Worm (Caenorhabditis elegans): ENCODE measurements around the gene lin-32.

lin-32 gene

DNA sequence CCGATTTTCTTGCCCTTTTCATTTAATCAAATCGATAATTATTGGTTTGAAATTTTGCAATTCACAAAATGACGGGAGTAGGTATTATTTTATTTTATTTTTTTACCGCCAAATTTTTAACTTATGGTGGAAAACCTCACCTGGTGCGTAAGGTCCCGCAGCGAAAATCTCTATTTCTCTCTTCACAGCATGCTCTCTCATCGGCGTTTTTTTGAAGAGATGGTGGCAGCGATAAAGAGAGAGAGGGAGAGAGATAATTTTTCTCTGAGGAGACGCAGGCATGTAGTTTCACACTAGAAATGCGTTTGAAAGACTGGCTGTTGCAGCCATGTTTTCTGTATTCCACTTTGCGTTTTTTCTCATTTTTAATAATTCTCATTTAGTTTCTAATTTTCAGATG lies 4.0 kb upstream of the lin-32 start, which contains the start of gene T14F9.2 (continued):
- peak; percentile 79 for TF ChIP-seq nhr-85 (tag)
- peak; percentile 7 for TF ChIP-seq unc-130 (tag; optimal IDR thresholded peaks at IDR 0.05)
- TF ChIP-seq ceh-63 (GFP tag; optimal IDR thresholded peaks at IDR 0.05) = no peak
- no peak for TF ChIP-seq ceh-88 (GFP tag; IDR thresholded peaks at IDR 0.05)
- no peak for TF ChIP-seq ceh-8 (GFP tag; optimal IDR thresholded peaks at IDR 0.05)
- TF ChIP-seq blmp-1 (tag; optimal IDR thresholded peaks at IDR 0.05) = peak; percentile 39
- no peak for TF ChIP-seq dsc-1 (tag; optimal IDR thresholded peaks at IDR 0.05)
- no peak for TF ChIP-seq hpl-2 (GFP tag; optimal IDR thresholded peaks at IDR 0.05)
- TF ChIP-seq nhr-77 (tag; optimal IDR thresholded peaks at IDR 0.05) = no peak
- TF ChIP-seq lin-15B (tag; optimal IDR thresholded peaks at IDR 0.05) = no peak
- no peak for TF ChIP-seq aly-2 (tag; optimal IDR thresholded peaks at IDR 0.05)
- TF ChIP-seq xbp-1 (tag; optimal IDR thresholded peaks at IDR 0.05) = peak; percentile 33
- TF ChIP-seq F16B12.6 (tag; optimal IDR thresholded peaks at IDR 0.05) = no peak
- TF ChIP-seq mdl-1 (tag; optimal IDR thresholded peaks at IDR 0.05) = peak in 1 of 2 experiments; percentile 28
- peak; percentile 60 for TF ChIP-seq nhr-20 (tag; optimal IDR thresholded peaks at IDR 0.05)
- TF ChIP-seq lin-13 (GFP tag; optimal IDR thresholded peaks at IDR 0.05) = no peak
- peak; percentile 41 to 56 (median 52) for TF ChIP-seq dpl-1 (GFP tag; optimal IDR thresholded peaks at IDR 0.05)
- peak; percentile 63 for TF ChIP-seq rnt-1 (tag; optimal IDR thresholded peaks at IDR 0.05)
- TF ChIP-seq egl-13 (tag; optimal IDR thresholded peaks at IDR 0.05) = no peak
- peak; percentile 37 for TF ChIP-seq irx-1 (tag; optimal IDR thresholded peaks at IDR 0.05)
- TF ChIP-seq pax-3 (tag; optimal IDR thresholded peaks at IDR 0.05) = no peak
- peak; percentile 76 for TF ChIP-seq mep-1 (tag; optimal IDR thresholded peaks at IDR 0.05)
- no peak for TF ChIP-seq alr-1 (tag; optimal IDR thresholded peaks at IDR 0.05; ENCODE audit: borderline replicate concordance)
- TF ChIP-seq grh-1 (GFP tag; IDR thresholded peaks at IDR 0.05) = no peak
- no peak for TF ChIP-seq hlh-17 (GFP tag; optimal IDR thresholded peaks at IDR 0.05; ENCODE audit: borderline replicate concordance)
- TF ChIP-seq unc-98 (GFP tag; IDR thresholded peaks at IDR 0.05) = no peak
- TF ChIP-seq fkh-4 (tag; optimal IDR thresholded peaks at IDR 0.05; ENCODE audit: borderline replicate concordance) = no peak
- TF ChIP-seq elt-3 (tag; optimal IDR thresholded peaks at IDR 0.05) = no peak
- no peak for TF ChIP-seq egl-27 (tag; optimal IDR thresholded peaks at IDR 0.05)
- TF ChIP-seq nhr-90 (tag; optimal IDR thresholded peaks at IDR 0.05; ENCODE audit: poor library complexity) = peak; percentile 37
- TF ChIP-seq snpc-4 (tag; optimal IDR thresholded peaks at IDR 0.05) = no peak
- TF ChIP-seq unc-30 (tag; optimal IDR thresholded peaks at IDR 0.05) = no peak
- TF ChIP-seq C34B4.2 (tag; optimal IDR thresholded peaks at IDR 0.05) = no peak
- peak in 1 of 2 experiments; percentile 71 for TF ChIP-seq lin-35 (GFP tag; optimal IDR thresholded peaks at IDR 0.05)
- peak; percentile 20 for TF ChIP-seq elt-2 (tag; optimal IDR thresholded peaks at IDR 0.05)
- peak; percentile 8 for TF ChIP-seq ceh-90 (tag; optimal IDR thresholded peaks at IDR 0.05)
- peak; percentile 74 for TF ChIP-seq snu-23 (GFP tag; optimal IDR thresholded peaks at IDR 0.05)
- no peak for TF ChIP-seq nhr-84 (tag; optimal IDR thresholded peaks at IDR 0.05)
- TF ChIP-seq lin-39 (tag; optimal IDR thresholded peaks at IDR 0.05) = no peak
- peak; percentile 69 for TF ChIP-seq nhr-71 (tag; optimal IDR thresholded peaks at IDR 0.05)
- no peak for TF ChIP-seq zip-4 (GFP tag; optimal IDR thresholded peaks at IDR 0.05)
- TF ChIP-seq nhr-12 (tag; optimal IDR thresholded peaks at IDR 0.05) = no peak
- no peak for TF ChIP-seq hlh-4 (tag; optimal IDR thresholded peaks at IDR 0.05)
- peak; percentile 62 for TF ChIP-seq nhr-47 (tag; optimal IDR thresholded peaks at IDR 0.05)
- TF ChIP-seq mef-2 (tag; optimal IDR thresholded peaks at IDR 0.05) = no peak
- TF ChIP-seq lsy-2 (tag; optimal IDR thresholded peaks at IDR 0.05) = peak; percentile 71 to 79
- TF ChIP-seq fos-1 (tag; optimal IDR thresholded peaks at IDR 0.05) = no peak
- TF ChIP-seq sptf-1 (tag; optimal IDR thresholded peaks at IDR 0.05) = no peak
- no peak for TF ChIP-seq vab-15 (tag; optimal IDR thresholded peaks at IDR 0.05)
- TF ChIP-seq nhr-28 (tag; optimal IDR thresholded peaks at IDR 0.05) = no peak
- no peak for TF ChIP-seq efl-3 (GFP tag; optimal IDR thresholded peaks at IDR 0.05)
- no peak for TF ChIP-seq ceh-82 (tag; optimal IDR thresholded peaks at IDR 0.05)
- no peak for TF ChIP-seq aha-1 (tag; optimal IDR thresholded peaks at IDR 0.05)

Data from whole organism, L1 larva.